Worm (Caenorhabditis elegans): ENCODE results near the gene F25H8.2.

Gene F25H8.2

ce11 chrIV:9933580-9933979 lies 1.5 kb downstream of the F25H8.2 start, which contains the start of gene spe-29:
spe-29 (plus strand) TSS chrIV:9933880.
- TF ChIP-seq lin-15B (tag; optimal IDR thresholded peaks at IDR 0.05) (no peak), snpc-4 (tag; optimal IDR thresholded peaks at IDR 0.05) (no peak), fkh-10 (GFP tag; optimal IDR thresholded peaks at IDR 0.05) (no peak), skn-1 (tag; optimal IDR thresholded peaks at IDR 0.05) (no peak), fkh-2 (tag; optimal IDR thresholded peaks at IDR 0.05) (no peak), R02D3.7 (tag; optimal IDR thresholded peaks at IDR 0.05) (no peak), pha-4 (tag; optimal IDR thresholded peaks at IDR 0.05) (no peak), nhr-25 (tag; optimal IDR thresholded peaks at IDR 0.05) (no peak), mml-1 (tag; optimal IDR thresholded peaks at IDR 0.05) (no peak), ceh-28 (tag; optimal IDR thresholded peaks at IDR 0.05) (no peak), nhr-12 (tag; optimal IDR thresholded peaks at IDR 0.05) (no peak), ztf-11 (tag; optimal IDR thresholded peaks at IDR 0.05) (no peak), egl-27 (tag; optimal IDR thresholded peaks at IDR 0.05) (no peak), ZK546.5 (tag; optimal IDR thresholded peaks at IDR 0.05) (no peak), nfya-1 (tag; optimal IDR thresholded peaks at IDR 0.05; ENCODE audit: insufficient read depth) (no peak), hmg-11 (tag; optimal IDR thresholded peaks at IDR 0.05) (no peak), elt-2 (tag; optimal IDR thresholded peaks at IDR 0.05) (no peak)

- TF ChIP-seq zag-1 (tag; optimal IDR thresholded peaks at IDR 0.05), result no peak
- TF ChIP-seq pha-4 (tag; optimal IDR thresholded peaks at IDR 0.05), result no peak
- no peak for TF ChIP-seq lin-15B (tag; optimal IDR thresholded peaks at IDR 0.05)
- no peak for TF ChIP-seq ceh-82 (tag; optimal IDR thresholded peaks at IDR 0.05)
- no peak for TF ChIP-seq pqm-1 (tag; optimal IDR thresholded peaks at IDR 0.05)
- TF ChIP-seq nhr-12 (tag; optimal IDR thresholded peaks at IDR 0.05), result no peak
- no peak for TF ChIP-seq nfya-1 (tag; optimal IDR thresholded peaks at IDR 0.05; ENCODE audit: insufficient read depth)
- no peak for TF ChIP-seq skn-1 (tag; optimal IDR thresholded peaks at IDR 0.05)
- no peak for TF ChIP-seq jun-1 (tag; optimal IDR thresholded peaks at IDR 0.05)
- no peak for TF ChIP-seq hmg-11 (tag; optimal IDR thresholded peaks at IDR 0.05)
- TF ChIP-seq ama-1 (optimal IDR thresholded peaks at IDR 0.05), result no peak
- no peak for TF ChIP-seq nhr-28 (tag; optimal IDR thresholded peaks at IDR 0.05)
- no peak for TF ChIP-seq ceh-9 (tag; optimal IDR thresholded peaks at IDR 0.05)
- no peak for TF ChIP-seq ceh-28 (tag; optimal IDR thresholded peaks at IDR 0.05)
- no peak for TF ChIP-seq egl-27 (tag; optimal IDR thresholded peaks at IDR 0.05)
- TF ChIP-seq daf-12 (tag; optimal IDR thresholded peaks at IDR 0.05), result no peak
- no peak for TF ChIP-seq mml-1 (tag; optimal IDR thresholded peaks at IDR 0.05)
- TF ChIP-seq lin-39 (tag; optimal IDR thresholded peaks at IDR 0.05), result no peak
These were observed 11.2 kb downstream of the F25H8.2 start for ce11 chrIV:9943214-9943613.

- no peak for TF ChIP-seq nhr-25 (tag; optimal IDR thresholded peaks at IDR 0.05)
- TF ChIP-seq pha-4 (tag; optimal IDR thresholded peaks at IDR 0.05), result peak; percentile 78
These were observed 12.2 kb downstream of the F25H8.2 start for ce11 chrIV:9944279-9944678.

ce11 chrIV:9948035-9948434 lies 16.0 kb downstream of the F25H8.2 start:
- TF ChIP-seq nhr-11 (tag; optimal IDR thresholded peaks at IDR 0.05) (peak; percentile 33), lin-15B (tag; optimal IDR thresholded peaks at IDR 0.05) (peak; percentile 65), ceh-16 (tag; optimal IDR thresholded peaks at IDR 0.05) (no peak), pha-4 (tag; optimal IDR thresholded peaks at IDR 0.05) (peak; percentile 13)

- TF ChIP-seq elt-3 (tag; optimal IDR thresholded peaks at IDR 0.05), result no peak
- TF ChIP-seq fkh-10 (GFP tag; optimal IDR thresholded peaks at IDR 0.05), result no peak
- no peak for TF ChIP-seq lsy-12 (tag; optimal IDR thresholded peaks at IDR 0.05)
- no peak for TF ChIP-seq nhr-77 (tag; optimal IDR thresholded peaks at IDR 0.05)
- TF ChIP-seq lin-15B (tag; optimal IDR thresholded peaks at IDR 0.05), result no peak
- no peak for TF ChIP-seq unc-39 (tag; optimal IDR thresholded peaks at IDR 0.05)
- TF ChIP-seq nhr-23 (tag; optimal IDR thresholded peaks at IDR 0.05), result no peak
- TF ChIP-seq nhr-67 (tag; optimal IDR thresholded peaks at IDR 0.05), result no peak
- no peak for TF ChIP-seq nfya-1 (tag; optimal IDR thresholded peaks at IDR 0.05; ENCODE audit: insufficient read depth)
- no peak for TF ChIP-seq elt-2 (tag; optimal IDR thresholded peaks at IDR 0.05)
- no peak for TF ChIP-seq nhr-76 (tag; optimal IDR thresholded peaks at IDR 0.05)
These were observed 21.3 kb downstream of the F25H8.2 start, which contains the start of gene gon-1 for ce11 chrIV:9953333-9953732. gon-1 (minus strand) TSS chrIV:9953433.
